Worm (Caenorhabditis elegans): ENCODE results near the gene srx-85.

The srx-85 gene

DNA sequence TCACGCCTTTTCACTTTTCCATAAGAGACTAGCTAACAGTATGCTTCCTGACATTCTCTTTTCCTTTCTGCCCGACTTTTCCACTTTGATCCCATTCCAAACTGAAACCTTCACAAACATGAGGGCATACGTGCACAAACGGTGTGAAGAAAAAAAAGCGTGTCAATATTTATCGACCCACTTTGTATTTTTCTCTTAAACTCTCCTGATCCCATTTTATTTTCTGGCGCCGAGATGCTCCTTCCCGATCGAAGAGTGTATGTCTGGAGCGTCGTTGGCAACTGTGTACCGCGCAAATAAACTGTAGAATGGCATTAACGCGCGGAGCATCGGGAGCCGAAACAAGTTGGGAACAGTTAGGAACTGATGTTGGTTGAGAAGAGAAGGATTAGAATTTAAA lies 22.9 kb upstream of the srx-85 start:
- TF ChIP-seq ham-2 (GFP tag; optimal IDR thresholded peaks at IDR 0.05): no peak
- TF ChIP-seq nhr-237 (tag; optimal IDR thresholded peaks at IDR 0.05): peak; percentile 27
- TF ChIP-seq M03D4.4 (tag; optimal IDR thresholded peaks at IDR 0.05): no peak

DNA sequence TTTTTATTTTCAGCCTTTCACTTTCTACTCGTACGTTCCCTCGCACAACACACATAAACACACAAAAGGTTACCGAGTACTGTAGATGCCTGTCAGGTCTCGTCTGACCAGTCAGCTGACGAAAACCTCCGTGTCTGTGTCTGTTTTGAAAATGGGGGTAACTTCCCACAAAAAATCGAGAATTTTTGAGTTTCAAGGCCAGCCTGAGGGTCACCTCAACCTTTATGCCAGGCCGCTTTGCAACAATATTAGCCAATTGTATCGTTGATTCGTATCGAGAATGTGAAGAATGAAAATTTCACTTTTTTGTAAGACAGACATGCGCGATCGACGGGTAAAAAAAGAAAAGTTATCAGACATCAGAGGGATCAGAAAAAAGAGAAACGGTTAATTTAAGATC lies 21.4 kb upstream of the srx-85 start:
- TF ChIP-seq nhr-237 (tag; optimal IDR thresholded peaks at IDR 0.05) (no peak), pha-4 (tag; optimal IDR thresholded peaks at IDR 0.05) (no peak), bed-3 (GFP tag; optimal IDR thresholded peaks at IDR 0.05) (no peak), drap-1 (GFP tag; optimal IDR thresholded peaks at IDR 0.05) (no peak), lin-13 (tag; optimal IDR thresholded peaks at IDR 0.05) (no peak), sptf-1 (tag; optimal IDR thresholded peaks at IDR 0.05) (no peak), ces-1 (GFP tag; optimal IDR thresholded peaks at IDR 0.05) (no peak), zip-8 (tag; optimal IDR thresholded peaks at IDR 0.05) (no peak), nhr-28 (tag; optimal IDR thresholded peaks at IDR 0.05) (no peak), nhr-2 (tag; optimal IDR thresholded peaks at IDR 0.05) (no peak), lsy-2 (tag; optimal IDR thresholded peaks at IDR 0.05) (no peak), M03D4.4 (tag; optimal IDR thresholded peaks at IDR 0.05) (no peak), unc-39 (tag; optimal IDR thresholded peaks at IDR 0.05) (no peak), elt-1 (tag; optimal IDR thresholded peaks at IDR 0.05; ENCODE audit: borderline replicate concordance, insufficient read depth) (no peak), nhr-76 (tag; optimal IDR thresholded peaks at IDR 0.05) (no peak), tbx-8 (GFP tag; optimal IDR thresholded peaks at IDR 0.05) (no peak)

DNA sequence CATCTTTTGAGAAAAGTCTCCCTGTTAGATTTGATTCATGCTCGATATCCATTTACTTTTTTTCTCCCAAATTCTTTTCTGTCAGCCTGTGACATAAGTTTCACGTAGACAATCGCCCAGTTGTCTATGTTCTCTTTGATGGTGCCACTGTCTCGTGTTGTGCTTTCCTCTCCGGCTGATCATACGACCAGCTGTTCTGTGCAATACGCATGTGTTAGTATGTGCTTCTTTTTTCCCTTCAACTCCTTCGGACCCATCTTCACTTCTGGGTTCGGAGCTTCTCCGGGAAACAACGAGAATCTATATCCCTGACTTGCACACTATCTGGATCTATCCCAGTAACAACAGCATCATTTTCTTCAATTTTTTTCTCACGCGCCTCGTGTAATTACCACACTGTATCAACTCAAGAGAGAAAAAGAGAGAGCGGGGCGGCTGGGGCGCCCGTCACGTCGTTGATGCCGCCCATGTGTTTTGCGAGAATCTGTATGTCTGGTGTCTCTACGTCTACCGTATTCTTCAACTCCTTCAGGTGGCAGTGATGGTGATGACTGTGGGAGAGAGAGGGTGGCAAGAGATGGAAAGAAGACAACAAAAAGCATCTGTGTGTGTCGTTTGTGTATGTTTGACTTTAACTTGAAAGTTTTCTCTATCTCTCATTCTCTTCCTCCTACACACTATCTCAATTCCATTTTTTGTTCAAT lies 20.5 kb upstream of the srx-85 start:
- peak; percentile 20 for TF ChIP-seq sptf-1 (tag; optimal IDR thresholded peaks at IDR 0.05)
- no peak for TF ChIP-seq tbx-8 (GFP tag; optimal IDR thresholded peaks at IDR 0.05)
- TF ChIP-seq elt-3 (tag; optimal IDR thresholded peaks at IDR 0.05): no peak
- TF ChIP-seq ham-2 (GFP tag; optimal IDR thresholded peaks at IDR 0.05): no peak
- TF ChIP-seq ceh-83 (GFP tag; optimal IDR thresholded peaks at IDR 0.05): peak; percentile 10
- no peak for TF ChIP-seq pha-4 (tag; optimal IDR thresholded peaks at IDR 0.05)
- TF ChIP-seq hlh-1 (tag; optimal IDR thresholded peaks at IDR 0.05): peak; percentile 96
- TF ChIP-seq nhr-28 (tag; optimal IDR thresholded peaks at IDR 0.05): no peak
- no peak for TF ChIP-seq lin-32 (GFP tag; optimal IDR thresholded peaks at IDR 0.05)
- TF ChIP-seq unc-62 (GFP tag; optimal IDR thresholded peaks at IDR 0.05): peak; percentile 58
- TF ChIP-seq nhr-237 (tag; optimal IDR thresholded peaks at IDR 0.05): peak; percentile 16
- TF ChIP-seq cnd-1 (tag; optimal IDR thresholded peaks at IDR 0.05): no peak
- TF ChIP-seq unc-120 (tag; optimal IDR thresholded peaks at IDR 0.05; ENCODE audit: poor library complexity, severe bottlenecking): peak; percentile 79
- TF ChIP-seq snpc-4 (tag; optimal IDR thresholded peaks at IDR 0.05): no peak
- TF ChIP-seq zip-8 (tag; optimal IDR thresholded peaks at IDR 0.05): no peak
- TF ChIP-seq nhr-2 (tag; optimal IDR thresholded peaks at IDR 0.05): no peak
- TF ChIP-seq ztf-11 (tag; optimal IDR thresholded peaks at IDR 0.05): no peak

DNA sequence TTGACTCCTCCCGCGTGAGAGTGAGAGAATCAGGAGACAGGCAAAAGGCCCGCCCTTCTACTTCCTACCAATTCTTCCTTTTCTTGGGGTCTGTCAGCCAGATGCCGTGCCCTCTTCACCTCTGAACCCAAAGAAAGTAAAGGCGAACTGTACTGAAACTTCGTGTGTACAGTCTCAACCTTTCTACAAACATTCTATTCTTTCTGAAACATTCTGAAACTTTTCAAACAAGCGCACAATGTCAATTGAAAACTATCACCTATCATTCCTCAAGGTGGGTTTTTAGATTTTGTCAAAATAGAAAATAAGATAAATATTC lies 20.0 kb upstream of the srx-85 start:
- TF ChIP-seq elt-3 (tag; optimal IDR thresholded peaks at IDR 0.05) (no peak), drap-1 (GFP tag; optimal IDR thresholded peaks at IDR 0.05) (no peak), cnd-1 (tag; optimal IDR thresholded peaks at IDR 0.05) (no peak)

DNA sequence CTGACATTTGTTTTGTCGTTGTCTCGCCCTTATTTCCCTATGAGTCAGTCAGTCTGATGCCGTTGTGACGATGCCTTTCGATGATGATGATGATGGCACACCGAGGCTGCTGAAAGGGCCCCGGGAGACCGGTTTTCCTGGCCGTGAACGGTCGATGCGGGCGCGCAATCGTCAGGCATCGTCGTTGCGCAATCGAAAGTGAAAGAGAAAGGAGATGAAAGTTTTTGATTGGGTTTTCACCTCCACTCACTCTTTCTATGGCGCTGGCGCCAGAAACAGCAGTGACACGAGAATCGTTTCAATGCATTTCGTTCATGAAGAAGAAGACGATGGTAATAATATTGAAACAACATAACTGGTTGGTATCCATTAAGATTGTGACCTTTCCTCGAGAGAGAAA lies 19.5 kb upstream of the srx-85 start:
- TF ChIP-seq ham-2 (GFP tag; optimal IDR thresholded peaks at IDR 0.05) (peak; percentile 30), lin-32 (GFP tag; optimal IDR thresholded peaks at IDR 0.05) (no peak), blmp-1 (tag; optimal IDR thresholded peaks at IDR 0.05) (peak; percentile 96), nhr-76 (tag; optimal IDR thresholded peaks at IDR 0.05) (no peak), bed-3 (GFP tag; optimal IDR thresholded peaks at IDR 0.05) (no peak), sptf-1 (tag; optimal IDR thresholded peaks at IDR 0.05) (peak; percentile 14), ces-1 (GFP tag; optimal IDR thresholded peaks at IDR 0.05) (no peak), unc-39 (tag; optimal IDR thresholded peaks at IDR 0.05) (no peak), zip-8 (tag; optimal IDR thresholded peaks at IDR 0.05) (peak; percentile 30), ceh-83 (GFP tag; optimal IDR thresholded peaks at IDR 0.05) (no peak), elt-3 (tag; optimal IDR thresholded peaks at IDR 0.05) (peak; percentile 11)

DNA sequence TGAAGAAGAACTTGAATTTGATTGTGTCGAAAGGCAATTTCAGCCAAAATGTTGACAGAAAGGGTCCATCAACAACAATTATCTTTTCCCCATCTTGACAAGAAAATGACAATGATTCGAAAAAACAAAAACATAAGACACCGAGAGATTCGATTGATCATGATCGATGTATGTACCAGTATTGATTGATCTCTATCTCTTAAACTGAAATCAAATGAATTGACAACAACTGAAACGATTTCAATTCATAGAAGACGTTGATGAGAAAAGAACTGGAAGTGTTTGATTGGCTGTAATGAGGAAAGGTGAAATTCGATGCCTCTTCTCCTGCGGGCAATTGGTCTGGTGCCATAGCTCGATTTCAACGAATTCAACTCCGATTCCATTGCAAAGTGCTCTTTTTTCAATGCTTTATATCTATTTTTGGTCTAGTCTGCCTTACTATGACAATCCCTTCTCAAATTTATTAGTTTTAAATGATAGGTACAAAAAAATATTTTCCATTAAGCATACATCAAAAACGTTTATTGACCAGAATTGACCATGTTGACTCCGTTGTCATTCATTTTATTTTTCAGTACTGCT lies 19.0 kb upstream of the srx-85 start:
- TF ChIP-seq unc-39 (tag; optimal IDR thresholded peaks at IDR 0.05): no peak
- TF ChIP-seq blmp-1 (tag; optimal IDR thresholded peaks at IDR 0.05): no peak
- TF ChIP-seq nhr-28 (tag; optimal IDR thresholded peaks at IDR 0.05): no peak
- TF ChIP-seq M03D4.4 (tag; optimal IDR thresholded peaks at IDR 0.05): no peak
- TF ChIP-seq nhr-76 (tag; optimal IDR thresholded peaks at IDR 0.05): no peak
- TF ChIP-seq elt-3 (tag; optimal IDR thresholded peaks at IDR 0.05): no peak
- TF ChIP-seq cnd-1 (tag; optimal IDR thresholded peaks at IDR 0.05): no peak
- no peak for TF ChIP-seq zip-8 (tag; optimal IDR thresholded peaks at IDR 0.05)
- no peak for TF ChIP-seq ceh-43 (GFP tag; optimal IDR thresholded peaks at IDR 0.05)
- TF ChIP-seq elt-1 (tag; optimal IDR thresholded peaks at IDR 0.05; ENCODE audit: borderline replicate concordance, insufficient read depth): no peak
- no peak for TF ChIP-seq sem-2 (GFP tag; optimal IDR thresholded peaks at IDR 0.05)
- no peak for TF ChIP-seq ceh-39 (tag; optimal IDR thresholded peaks at IDR 0.05)
- no peak for TF ChIP-seq mls-2 (tag; optimal IDR thresholded peaks at IDR 0.05)
